Fruit fly (Drosophila melanogaster): ENCODE results near the gene CG6299.

CG6299 gene

DNA sequence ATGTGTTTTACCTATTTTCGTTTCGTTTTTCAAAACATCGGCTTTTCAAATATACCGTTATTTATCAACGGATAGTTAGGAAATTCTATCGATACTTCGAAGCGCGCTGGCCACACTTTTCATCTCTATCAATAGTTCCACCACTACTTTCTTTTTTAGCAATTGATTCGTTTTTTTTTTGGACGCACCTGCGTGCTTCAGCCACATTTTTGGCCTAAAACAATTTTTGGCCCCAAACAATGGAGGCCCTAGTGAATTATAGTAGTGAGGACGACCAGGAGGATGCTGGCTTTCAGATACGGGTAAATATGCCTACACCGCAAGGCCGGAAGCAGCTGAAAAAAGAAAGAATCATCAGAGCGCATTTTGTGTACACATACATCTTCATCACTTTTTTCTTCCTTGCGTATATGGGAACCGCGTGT lies 19.7 kb downstream of the CG6299 start, which contains the start of gene CG6340 (continued):
- TF ChIP-seq E2f2 (GFP tag; IDR thresholded peaks at IDR 0.05): peak; percentile 76
- no peak for TF ChIP-seq CG2129 (GFP tag; IDR thresholded peaks at IDR 0.05; ENCODE audit: partially characterized antibody)
- no peak for TF ChIP-seq al (GFP tag; IDR thresholded peaks at IDR 0.05)
- TF ChIP-seq ara (GFP tag; IDR thresholded peaks at IDR 0.05): no peak
- no peak for TF ChIP-seq vvl (GFP tag; IDR thresholded peaks at IDR 0.05)
- peak; percentile 54 for TF ChIP-seq ewg (GFP tag; optimal IDR thresholded peaks at IDR 0.05)
- TF ChIP-seq CG32772 (GFP tag; IDR thresholded peaks at IDR 0.05): 0 out of 2 replicates have a peak, but pooled peaks have one; percentile 24
- no peak for TF ChIP-seq D19B (GFP tag; optimal IDR thresholded peaks at IDR 0.05)

DNA sequence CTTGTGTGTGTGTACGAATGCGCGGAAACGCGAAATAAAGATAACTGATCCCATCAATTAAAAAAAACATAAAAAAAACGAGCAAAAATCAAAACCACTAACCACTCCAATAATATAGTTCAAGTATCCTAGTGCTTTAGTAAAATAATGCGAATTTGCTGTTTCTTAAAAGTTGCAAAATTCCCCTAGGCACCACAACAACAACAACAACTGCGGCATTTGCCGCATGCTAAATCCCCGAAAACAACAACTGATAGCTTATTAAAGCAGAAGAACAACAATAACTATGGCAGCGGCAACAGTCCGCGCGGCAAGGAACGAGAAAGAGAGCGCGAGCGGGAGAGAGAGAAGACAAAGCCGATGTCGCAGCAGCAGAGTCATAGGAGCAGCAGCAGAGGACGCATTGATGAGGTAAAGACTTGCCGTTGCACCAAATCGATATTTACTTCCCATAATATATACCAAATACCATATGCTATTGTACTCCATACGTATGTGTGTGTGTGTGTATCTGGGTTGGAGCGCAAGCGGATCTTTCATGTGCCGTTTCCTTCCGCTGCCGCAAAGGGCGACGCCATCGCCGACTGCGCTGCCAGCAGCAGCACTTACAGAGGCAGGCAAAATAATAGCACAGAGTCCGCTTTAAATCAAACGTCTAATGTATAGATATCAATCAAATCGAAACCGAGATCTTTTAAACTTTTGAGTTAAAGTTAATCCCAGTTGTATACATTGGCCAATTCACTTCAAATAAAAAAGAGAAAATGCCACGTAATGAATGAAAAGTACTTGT lies 20.7 kb downstream of the CG6299 start:
- TF ChIP-seq CG11696 (GFP tag; IDR thresholded peaks at IDR 0.05): peak; percentile 67; the same call in 1 of the 2 replicates
- peak; percentile 25 for TF ChIP-seq nom (GFP tag; optimal IDR thresholded peaks at IDR 0.05)
- TF ChIP-seq CG15479 (GFP tag; optimal IDR thresholded peaks at IDR 0.05): peak; percentile 61
- TF ChIP-seq CG12219 (GFP tag; optimal IDR thresholded peaks at IDR 0.05): no peak
- peak; percentile 76 for TF ChIP-seq CG4360 (GFP tag; IDR thresholded peaks at IDR 0.05)
- peak; percentile 41 for TF ChIP-seq CG1832 (GFP tag; optimal IDR thresholded peaks at IDR 0.05)
- no peak for TF ChIP-seq CG17186 (GFP tag; optimal IDR thresholded peaks at IDR 0.05)
- TF ChIP-seq yki (optimal IDR thresholded peaks at IDR 0.05): no peak
- TF ChIP-seq Adf1 (GFP tag; IDR thresholded peaks at IDR 0.05): peak; percentile 85
- peak; percentile 48 to 60 for TF ChIP-seq Trl (optimal IDR thresholded peaks at IDR 0.05)
- TF ChIP-seq Trl (GFP tag; optimal IDR thresholded peaks at IDR 0.05): no peak

DNA sequence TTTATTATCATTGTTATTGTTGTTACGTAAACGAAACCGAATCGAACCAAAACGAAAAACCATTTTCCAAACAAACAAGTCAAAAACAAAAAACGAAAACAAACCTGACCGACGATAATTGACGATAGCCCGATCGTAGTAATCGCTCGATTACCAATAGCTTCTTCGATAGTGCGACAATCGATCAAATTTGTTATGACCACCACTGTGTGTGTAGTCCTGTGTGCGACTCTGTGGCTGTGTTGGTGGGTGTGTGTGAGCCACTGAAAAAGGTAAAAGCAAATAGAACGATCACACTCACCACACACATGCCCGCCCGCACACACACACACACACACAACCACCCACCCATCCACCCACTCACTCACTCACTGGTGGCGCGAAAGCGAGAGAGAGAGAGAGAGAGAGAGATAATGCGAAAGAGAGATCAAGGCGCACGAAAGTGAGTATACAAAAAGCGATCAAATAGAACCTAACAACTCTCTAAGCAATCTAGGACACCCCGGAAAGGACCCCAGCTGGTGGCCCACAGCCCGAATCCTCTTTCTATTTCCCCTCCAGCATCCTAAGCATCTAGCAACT lies 22.0 kb downstream of the CG6299 start:
- no peak for TF ChIP-seq CG32767 (GFP tag; IDR thresholded peaks at IDR 0.05)
- no peak for TF ChIP-seq B-H2 (GFP tag; optimal IDR thresholded peaks at IDR 0.05)
- TF ChIP-seq al (GFP tag; IDR thresholded peaks at IDR 0.05): no peak
- no peak for TF ChIP-seq CG2199 (GFP tag; IDR thresholded peaks at IDR 0.05)
- TF ChIP-seq CG14965 (GFP tag; optimal IDR thresholded peaks at IDR 0.05; ENCODE audit: borderline replicate concordance): no peak
- TF ChIP-seq Fer2 (tag; optimal IDR thresholded peaks at IDR 0.05): no peak
- TF ChIP-seq CG13775 (GFP tag; optimal IDR thresholded peaks at IDR 0.05): no peak
- TF ChIP-seq CG15269 (tag; optimal IDR thresholded peaks at IDR 0.05): no peak
- no peak for TF ChIP-seq CG11398 (GFP tag; optimal IDR thresholded peaks at IDR 0.05)
- TF ChIP-seq CG7963 (GFP tag; IDR thresholded peaks at IDR 0.05; ENCODE audit: partially characterized antibody): peak; percentile 74
- TF ChIP-seq CG18764 (GFP tag; optimal IDR thresholded peaks at IDR 0.05): no peak
- no peak for TF ChIP-seq en (GFP tag; optimal IDR thresholded peaks at IDR 0.05)
- TF ChIP-seq otp (GFP tag; IDR thresholded peaks at IDR 0.05): no peak
- no peak for TF ChIP-seq rib (GFP tag; IDR thresholded peaks at IDR 0.05)
- no peak for TF ChIP-seq CG11456 (GFP tag; IDR thresholded peaks at IDR 0.05)
- TF ChIP-seq Camta (GFP tag; optimal IDR thresholded peaks at IDR 0.05): no peak
- no peak for TF ChIP-seq CG11504 (tag; optimal IDR thresholded peaks at IDR 0.05)
- no peak for TF ChIP-seq CG1603 (tag; optimal IDR thresholded peaks at IDR 0.05)
- TF ChIP-seq fd64A (GFP tag; optimal IDR thresholded peaks at IDR 0.05): no peak
- no peak for TF ChIP-seq CG7271 (tag; optimal IDR thresholded peaks at IDR 0.05)
- no peak for TF ChIP-seq dimm (GFP tag; IDR thresholded peaks at IDR 0.05)
- no peak for TF ChIP-seq CG12236 (GFP tag; optimal IDR thresholded peaks at IDR 0.05)
- no peak for TF ChIP-seq CG4360 (GFP tag; IDR thresholded peaks at IDR 0.05)
- TF ChIP-seq bcd (GFP tag; optimal IDR thresholded peaks at IDR 0.05): no peak
- 0 out of 2 replicates have a peak, but pooled peaks have one; percentile 29 for TF ChIP-seq E2f2 (GFP tag; IDR thresholded peaks at IDR 0.05)
- TF ChIP-seq emc (GFP tag; optimal IDR thresholded peaks at IDR 0.05): no peak
- no peak for TF ChIP-seq CG30403 (GFP tag; optimal IDR thresholded peaks at IDR 0.05)
- TF ChIP-seq Doc2 (GFP tag; IDR thresholded peaks at IDR 0.05): no peak
- TF ChIP-seq CG11085 (GFP tag; IDR thresholded peaks at IDR 0.05): no peak
- no peak for TF ChIP-seq CG3847 (GFP tag; IDR thresholded peaks at IDR 0.05)
- no peak for TF ChIP-seq Optix (GFP tag; IDR thresholded peaks at IDR 0.05)
